Fruit fly (Drosophila melanogaster) whole organism, embryonic: Measurements from ENCODE around the gene CG9288.

Experiments
- Ada2b ChIP-seq: fragments of 200-800 bp; sonication (Bioruptor generic); IDR thresholded peaks from 2 replicates; pipeline ENCODE4 v1.3.6; 2022; ENCODE audit warnings: missing biosample characterization, missing genetic modification characterization
- B-H2 ChIP-seq: fragments of 200-800 bp; sonication (Bioruptor generic); optimal IDR thresholded peaks from 2 replicates; lab custom pipeline; 2018; ENCODE audit warnings: missing biosample characterization, mild to moderate bottlenecking, missing genetic modification characterization
- Blimp-1 ChIP-seq: fragments of 200-800 bp; sonication (Bioruptor generic); optimal IDR thresholded peaks from 3 replicates; lab custom pipeline; 2018; ENCODE audit warnings: missing biosample characterization, missing genetic modification characterization, mild to moderate bottlenecking, moderate library complexity, missing genetic modification reagents
- CG10959 ChIP-seq: fragments of 200-800 bp; sonication (Bioruptor generic); IDR thresholded peaks from 2 replicates; pipeline ENCODE4 v1.3.6; 2022; ENCODE audit warnings: missing biosample characterization, missing genetic modification characterization
- CG11696 ChIP-seq: fragments of 200-800 bp; sonication (Bioruptor generic); IDR thresholded peaks from 2 replicates; pipeline ENCODE4 v1.3.6; 2022; ENCODE audit warnings: missing biosample characterization, missing genetic modification characterization
- CG12769 ChIP-seq: fragments of 200-800 bp; sonication (Bioruptor generic); optimal IDR thresholded peaks from 2 replicates; lab custom pipeline; 2019; ENCODE audit warnings: missing biosample characterization, mild to moderate bottlenecking, missing genetic modification characterization, moderate library complexity
- CG13123 ChIP-seq: fragments of 200-800 bp; sonication (Bioruptor generic); optimal IDR thresholded peaks from 2 replicates; lab custom pipeline; 2016; ENCODE audit warnings: missing biosample characterization, missing genetic modification characterization
- CG15479 ChIP-seq: fragments of 200-800 bp; sonication (Bioruptor generic); optimal IDR thresholded peaks from 3 replicates; lab custom pipeline; 2019; ENCODE audit warnings: missing biosample characterization, mild to moderate bottlenecking, missing genetic modification characterization, moderate library complexity
- CG1647 ChIP-seq: fragments of 200-800 bp; sonication (Bioruptor generic); optimal IDR thresholded peaks from 3 replicates; lab custom pipeline; 2016; ENCODE audit warnings: missing biosample characterization, missing genetic modification characterization
- CG17802 ChIP-seq: fragments of 200-800 bp; sonication (Bioruptor generic); optimal IDR thresholded peaks from 2 replicates; lab custom pipeline; 2018; ENCODE audit warnings: missing biosample characterization, mild to moderate bottlenecking, missing genetic modification characterization, moderate library complexity
- CG18619 ChIP-seq: fragments of 200-800 bp; sonication (Bioruptor generic); optimal IDR thresholded peaks from 3 replicates; lab custom pipeline; 2017; ENCODE audit warnings: missing biosample characterization, mild to moderate bottlenecking, missing genetic modification characterization
- CG3407 ChIP-seq: fragments of 200-800 bp; sonication (Bioruptor generic); optimal IDR thresholded peaks from 2 replicates; lab custom pipeline; 2018; ENCODE audit warnings: missing biosample characterization, mild to moderate bottlenecking, missing genetic modification characterization
- CG3726 ChIP-seq: fragments of 200-800 bp; sonication (Bioruptor generic); IDR thresholded peaks from 3 replicates; pipeline ENCODE4, ENCODE4 v1.3.6; 2022; ENCODE audit warnings: missing biosample characterization, missing genetic modification characterization
- CG4707 ChIP-seq: fragments of 200-800 bp; sonication (Bioruptor generic); optimal IDR thresholded peaks from 2 replicates; lab custom pipeline; 2018; ENCODE audit warnings: missing biosample characterization, mild to moderate bottlenecking, missing genetic modification characterization, moderate library complexity
- CG6813 ChIP-seq: fragments of 200-800 bp; sonication (Bioruptor generic); optimal IDR thresholded peaks from 2 replicates; lab custom pipeline; 2017; ENCODE audit warnings: missing biosample characterization, missing genetic modification characterization, mild to moderate bottlenecking, moderate library complexity, missing genetic modification reagents
- CG7357 ChIP-seq: fragments of 200-800 bp; sonication (Bioruptor generic); IDR thresholded peaks from 3 replicates; pipeline ENCODE4 v1.3.6; 2022; ENCODE audit warnings: missing biosample characterization, missing genetic modification characterization
- CG8478 ChIP-seq: fragments of >200 bp; optimal IDR thresholded peaks from 2 replicates; lab custom pipeline; 2018
- D19B ChIP-seq: fragments of 200-800 bp; sonication (Bioruptor generic); optimal IDR thresholded peaks from 2 replicates; lab custom pipeline; 2017; ENCODE audit warnings: missing biosample characterization, mild to moderate bottlenecking, missing genetic modification characterization
- Dip2 ChIP-seq: fragments of 200-800 bp; sonication (Bioruptor generic); IDR thresholded peaks from 2 replicates; pipeline ENCODE4 v1.3.6; 2022; ENCODE audit warnings: missing biosample characterization, missing genetic modification characterization
- Dref ChIP-seq: fragments of 200-800 bp; sonication (Bioruptor generic); IDR thresholded peaks from 2 replicates; pipeline ENCODE4 v1.3.6; 2022; ENCODE audit warnings: missing biosample characterization, missing genetic modification characterization
- Drgx ChIP-seq: fragments of 200-800 bp; sonication (Bioruptor generic); IDR thresholded peaks from 2 replicates; pipeline ENCODE4 v1.3.6; 2022; ENCODE audit warnings: missing biosample characterization, missing genetic modification characterization
- Hey ChIP-seq: fragments of 200-800 bp; sonication (Bioruptor generic); optimal IDR thresholded peaks from 3 replicates; lab custom pipeline; 2018; ENCODE audit warnings: missing biosample characterization, mild to moderate bottlenecking, missing genetic modification characterization
- MBD-R2 ChIP-seq: fragments of 200-800 bp; sonication (Bioruptor generic); IDR thresholded peaks from 2 replicates; pipeline ENCODE4 v1.3.6; 2022; ENCODE audit warnings: missing biosample characterization, missing genetic modification characterization
- Nf-YC ChIP-seq: fragments of 200-800 bp; optimal IDR thresholded peaks from 3 replicates; lab custom pipeline; 2019; ENCODE audit warnings: missing biosample characterization, mild to moderate bottlenecking, missing genetic modification characterization, moderate library complexity
- Sry-δ ChIP-seq: fragments of 200-800 bp; sonication (Bioruptor generic); optimal IDR thresholded peaks from 2 replicates; lab custom pipeline; 2016; ENCODE audit warnings: missing biosample characterization, missing genetic modification characterization
- Trl ChIP-seq, 3 experiments: fragments of >200 bp in 2 of 3; fragments of 200-800 bp in 1 of 3; sonication (Bioruptor generic) in 1 of 3; optimal IDR thresholded peaks; 2 replicates in 1 of 3; 3 replicates in 2 of 3; lab custom pipeline; 2016 to 2017; ENCODE audit warnings: missing biosample characterization in 1 of 3, missing genetic modification characterization in 1 of 3
- Xrp1 ChIP-seq: fragments of 200-800 bp; sonication (Bioruptor generic); IDR thresholded peaks from 2 replicates; pipeline ENCODE4 v1.3.6; 2022; ENCODE audit warnings: missing biosample characterization, missing genetic modification characterization
- abd-A ChIP-seq: fragments of 200-800 bp; sonication (Bioruptor generic); optimal IDR thresholded peaks from 3 replicates; lab custom pipeline; 2019; ENCODE audit warnings: missing biosample characterization, mild to moderate bottlenecking, missing genetic modification characterization, moderate library complexity
- aop ChIP-seq: fragments of 200-800 bp; sonication (Bioruptor generic); IDR thresholded peaks from 2 replicates; pipeline ENCODE4 v1.3.6; 2022; ENCODE audit warnings: missing biosample characterization, missing genetic modification characterization
- bigmax ChIP-seq: fragments of 200-800 bp; sonication (Bioruptor generic); optimal IDR thresholded peaks from 2 replicates; lab custom pipeline; 2018; ENCODE audit warnings: missing biosample characterization, mild to moderate bottlenecking, missing genetic modification characterization
- br ChIP-seq: fragments of >200 bp; optimal IDR thresholded peaks from 2 replicates; lab custom pipeline; 2017
- caup ChIP-seq: fragments of 200-800 bp; sonication (Bioruptor generic); optimal IDR thresholded peaks from 3 replicates; lab custom pipeline; 2017; ENCODE audit warnings: missing biosample characterization, mild to moderate bottlenecking, missing genetic modification characterization, moderate library complexity; ENCODE audit not compliant: severe bottlenecking
- cg ChIP-seq: fragments of 200-800 bp; sonication (Bioruptor generic); optimal IDR thresholded peaks from 3 replicates; lab custom pipeline; 2019; ENCODE audit warnings: missing biosample characterization, mild to moderate bottlenecking, missing genetic modification characterization, moderate library complexity
- croc ChIP-seq: fragments of 200-800 bp; sonication (Bioruptor generic); conservative IDR thresholded peaks from 3 replicates; pipeline ENCODE4 v1.3.6; 2022; ENCODE audit warnings: missing biosample characterization, missing genetic modification characterization
- crp ChIP-seq, 2 experiments: fragments of 200-800 bp; sonication (Bioruptor generic); optimal IDR thresholded peaks; 2 replicates in 1 of 2; 3 replicates in 1 of 2; lab custom pipeline; 2017; ENCODE audit warnings: missing biosample characterization in 2 of 2, missing genetic modification characterization in 2 of 2, mild to moderate bottlenecking in 1 of 2, moderate library complexity in 1 of 2
- disco-r ChIP-seq: fragments of 200-800 bp; sonication (Bioruptor generic); optimal IDR thresholded peaks from 2 replicates; lab custom pipeline; 2016; ENCODE audit warnings: missing biosample characterization, missing genetic modification characterization
- eve ChIP-seq, 2 experiments: fragments of >200 bp; optimal IDR thresholded peaks; 2 replicates each; lab custom pipeline; 2017; ENCODE audit warnings: missing biosample characterization in 2 of 2, missing genetic modification characterization in 2 of 2
- gcm2 ChIP-seq: fragments of 200-800 bp; sonication (Bioruptor generic); optimal IDR thresholded peaks from 2 replicates; lab custom pipeline; 2016; ENCODE audit warnings: missing biosample characterization, missing genetic modification characterization
- ham ChIP-seq: fragments of 200-800 bp; sonication (Bioruptor generic); IDR thresholded peaks from 2 replicates; pipeline ENCODE4 v1.3.6; 2022; ENCODE audit warnings: missing biosample characterization, missing genetic modification characterization
- her ChIP-seq: fragments of 200-800 bp; sonication (Bioruptor generic); optimal IDR thresholded peaks from 2 replicates; lab custom pipeline; 2016; ENCODE audit warnings: missing biosample characterization, missing genetic modification characterization
- kay ChIP-seq: fragments of 200-800 bp; sonication (Bioruptor generic); optimal IDR thresholded peaks from 2 replicates; lab custom pipeline; 2016; ENCODE audit warnings: missing biosample characterization, missing genetic modification characterization
- lab ChIP-seq: fragments of 200-800 bp; sonication (Bioruptor generic); optimal IDR thresholded peaks from 3 replicates; lab custom pipeline; 2017; ENCODE audit warnings: missing biosample characterization, missing genetic modification characterization, mild to moderate bottlenecking, moderate library complexity, missing genetic modification reagents
- oc ChIP-seq: fragments of 200-800 bp; sonication (Bioruptor generic); optimal IDR thresholded peaks from 2 replicates; lab custom pipeline; 2018; ENCODE audit warnings: missing biosample characterization, mild to moderate bottlenecking, missing genetic modification characterization, moderate library complexity
- pnt ChIP-seq: fragments of 200-800 bp; sonication (Bioruptor generic); optimal IDR thresholded peaks from 3 replicates; lab custom pipeline; 2016; ENCODE audit warnings: missing biosample characterization, missing genetic modification characterization
- repo ChIP-seq: fragments of 200-800 bp; sonication (Bioruptor generic); optimal IDR thresholded peaks from 2 replicates; lab custom pipeline; 2016; ENCODE audit warnings: missing biosample characterization, missing genetic modification characterization
- sd ChIP-seq: fragments of 200-800 bp; sonication (Bioruptor generic); optimal IDR thresholded peaks from 3 replicates; lab custom pipeline; 2018; ENCODE audit warnings: missing biosample characterization, mild to moderate bottlenecking, missing genetic modification characterization, moderate library complexity
- sens ChIP-seq: fragments of 200-800 bp; sonication (Bioruptor generic); peaks from one replicate; lab custom pipeline; 2016; ENCODE audit warnings: missing biosample characterization, missing genetic modification characterization
- slou ChIP-seq: fragments of 200-800 bp; sonication (Bioruptor generic); optimal IDR thresholded peaks from 3 replicates; lab custom pipeline; 2016; ENCODE audit warnings: missing biosample characterization, missing genetic modification characterization
- slp2 ChIP-seq: fragments of 200-800 bp; sonication (Bioruptor generic); optimal IDR thresholded peaks from 2 replicates; lab custom pipeline; 2016; ENCODE audit warnings: missing biosample characterization, missing genetic modification characterization
- tll ChIP-seq, 2 experiments: fragments of 200-800 bp in 1 of 2; fragments of >200 bp in 1 of 2; sonication (Bioruptor generic) in 1 of 2; optimal IDR thresholded peaks; 2 replicates each; lab custom pipeline; 2017 to 2019; ENCODE audit warnings: missing biosample characterization in 2 of 2, missing genetic modification characterization in 2 of 2, mild to moderate bottlenecking in 1 of 2, moderate library complexity in 1 of 2
- unc-4 ChIP-seq: fragments of 200-800 bp; sonication (Bioruptor generic); IDR thresholded peaks from 2 replicates; pipeline ENCODE4 v1.3.6; 2022; ENCODE audit warnings: missing biosample characterization, missing genetic modification characterization; ENCODE audit not compliant: partially characterized antibody
- yki ChIP-seq: fragments of >200 bp; optimal IDR thresholded peaks from 3 replicates; lab custom pipeline; 2018

The CG9288 gene

DNA sequence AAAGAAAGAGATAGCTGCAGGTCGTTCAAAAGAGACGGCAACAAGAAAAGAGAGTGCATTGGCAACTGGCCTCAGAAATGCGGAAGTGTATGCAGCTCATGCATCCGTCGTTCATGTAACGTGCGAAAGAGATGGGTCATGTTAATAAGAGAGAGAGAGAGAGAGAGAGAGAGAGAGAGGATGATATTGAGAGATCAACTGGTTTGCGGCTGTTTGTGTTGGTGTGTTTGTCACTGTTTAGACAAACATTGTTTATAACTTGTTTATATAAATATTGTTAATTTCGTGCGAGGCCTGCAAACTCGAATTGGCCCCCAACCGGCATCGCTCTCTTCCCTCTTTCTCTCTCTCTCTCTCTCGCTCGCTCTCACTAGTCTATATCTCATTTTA is 15.2 kb downstream of the CG9288 start (continued):
- TF ChIP-seq D19B (GFP tag; lab: Kevin White, UChicago) (no peak), Ada2b (GFP tag; lab: Robert Waterston, UW) (no peak), eve (GFP tag; optimal IDR thresholded peaks at IDR 0.05; lab: Kevin White, UChicago) (peak in 1 of 2 experiments; percentile 5), sens (GFP tag; lab: Kevin White, UChicago) (peak; percentile 75), cg (GFP tag; lab: Kevin White, UChicago) (peak; percentile 73), sd (tag; lab: Kevin White, UChicago) (peak; percentile 81), repo (GFP tag; lab: Kevin White, UChicago) (no peak), disco-r (GFP tag; lab: Kevin White, UChicago) (no peak), ham (GFP tag; lab: Robert Waterston, UW) (no peak), Trl (optimal IDR thresholded peaks at IDR 0.05; lab: Kevin White, UChicago) (peak; percentile 89), Trl (GFP tag; optimal IDR thresholded peaks at IDR 0.05; lab: Kevin White, UChicago) (no peak), Drgx (GFP tag; lab: Robert Waterston, UW) (peak; percentile 27; the same call in 1 of the 2 replicates), Dref (GFP tag; lab: Robert Waterston, UW) (no peak), CG11696 (GFP tag; lab: Robert Waterston, UW) (no peak), unc-4 (GFP tag; lab: Robert Waterston, UW) (0 out of 2 replicates have a peak, but pooled peaks have one; percentile 17), br (lab: Kevin White, UChicago) (no peak), CG7357 (GFP tag; lab: Robert Waterston, UW) (no peak), CG17802 (tag; lab: Kevin White, UChicago) (peak; percentile 70), bigmax (no peak), slou (no peak), CG1647 (GFP tag; lab: Kevin White, UChicago) (no peak), yki (lab: Kevin White, UChicago) (peak; percentile 73), caup (GFP tag; lab: Kevin White, UChicago) (no peak), her (GFP tag; lab: Kevin White, UChicago) (no peak), lab (GFP tag; lab: Kevin White, UChicago) (no peak), Hey (tag; lab: Kevin White, UChicago) (no peak), Blimp-1 (GFP tag; lab: Kevin White, UChicago) (peak; percentile 29), Sry-δ (GFP tag; lab: Kevin White, UChicago) (no peak), gcm2 (no peak), MBD-R2 (GFP tag; lab: Robert Waterston, UW) (no peak), abd-A (tag; lab: Kevin White, UChicago) (peak; percentile 61), CG8478 (lab: Kevin White, UChicago) (peak; percentile 86), slp2 (no peak), croc (GFP tag; lab: Robert Waterston, UW) (no peak), CG18619 (GFP tag; lab: Kevin White, UChicago) (no peak), CG13123 (no peak), CG12769 (tag; lab: Kevin White, UChicago) (peak; percentile 56), CG15479 (peak; percentile 48), CG10959 (GFP tag; lab: Robert Waterston, UW) (no peak), aop (GFP tag; lab: Robert Waterston, UW) (peak; percentile 89), B-H2 (GFP tag; lab: Kevin White, UChicago) (no peak), Xrp1 (0 out of 2 replicates have a peak, but pooled peaks have one; percentile 35), Nf-YC (tag; lab: Kevin White, UChicago) (peak; percentile 50), Dip2 (no peak), CG6813 (GFP tag; lab: Kevin White, UChicago) (peak; percentile 33), CG3726 (GFP tag; lab: Robert Waterston, UW) (no peak), tll (GFP tag; optimal IDR thresholded peaks at IDR 0.05; lab: Kevin White, UChicago) (peak in 1 of 2 experiments; percentile 7), oc (tag; lab: Kevin White, UChicago) (peak; percentile 32), crp (GFP tag; optimal IDR thresholded peaks at IDR 0.05; lab: Kevin White, UChicago) (peak in 1 of 2 experiments; percentile 19), pnt (GFP tag; lab: Kevin White, UChicago) (no peak), CG3407 (GFP tag; lab: Kevin White, UChicago) (peak; percentile 20), kay (GFP tag; lab: Kevin White, UChicago) (no peak), CG4707 (GFP tag; lab: Kevin White, UChicago) (no peak)
